Fruit fly (Drosophila melanogaster) whole organism, wandering third instar larva: Measurements from ENCODE around the gene CG42537.

Experiments
- Dif ChIP-seq: fragments of 200-275, 200-300 bp; sonication (Bioruptor generic); optimal IDR thresholded peaks from 2 replicates; lab custom pipeline; 2018; ENCODE audit warnings: missing biosample characterization, missing genetic modification characterization; ENCODE audit not compliant: partially characterized antibody
- br ChIP-seq: fragments of 200-800 bp; sonication (Bioruptor generic); optimal IDR thresholded peaks from 2 replicates; lab custom pipeline; 2016; ENCODE audit warnings: missing biosample characterization, missing genetic modification characterization
- jim ChIP-seq: fragments of 175-275, 200-325 bp; sonication (Bioruptor generic); optimal IDR thresholded peaks from 2 replicates; lab custom pipeline; 2016; ENCODE audit warnings: missing biosample characterization, mild to moderate bottlenecking, missing genetic modification characterization

dm6 chr3R:6342702-6343101, 34.9 kb upstream of the CG42537 start, which contains the start of gene CG10298:
- TF ChIP-seq br (GFP tag; lab: Kevin White, UChicago), result no peak
- TF ChIP-seq jim (GFP tag; lab: Kevin White, UChicago), result no peak
- no peak for TF ChIP-seq Dif (GFP tag; lab: Kevin White, UChicago)
